Fruit fly (Drosophila melanogaster): Measurements from ENCODE around the gene CG7990.

- TF ChIP-seq Dfd (GFP tag; optimal IDR thresholded peaks at IDR 0.05) (no peak), CG8478 (optimal IDR thresholded peaks at IDR 0.05) (peak; percentile 1)
These were observed 55.3 kb downstream of the CG7990 start for dm6 chrX:19146421-19146952.

Data from whole organism, embryonic.